Fruit fly (Drosophila melanogaster) Kc167 (cell line): Measurements from ENCODE around the gene CG15547.

Experiments
- h ChIP-seq: fragments of >200 bp; optimal IDR thresholded peaks from 3 replicates; lab custom pipeline; 2018; ENCODE audit warnings: missing external identifiers
- insv ChIP-seq: fragments of >200 bp; optimal IDR thresholded peaks from 3 replicates; lab custom pipeline; 2018; ENCODE audit warnings: missing external identifiers
- psq ChIP-seq: fragments of >200 bp; optimal IDR thresholded peaks from 2 replicates; lab custom pipeline; 2017; ENCODE audit warnings: missing external identifiers
- ttk ChIP-seq: sonication (Bioruptor generic); optimal IDR thresholded peaks from 2 replicates; lab custom pipeline; 2017; ENCODE audit warnings: missing external identifiers

DNA sequence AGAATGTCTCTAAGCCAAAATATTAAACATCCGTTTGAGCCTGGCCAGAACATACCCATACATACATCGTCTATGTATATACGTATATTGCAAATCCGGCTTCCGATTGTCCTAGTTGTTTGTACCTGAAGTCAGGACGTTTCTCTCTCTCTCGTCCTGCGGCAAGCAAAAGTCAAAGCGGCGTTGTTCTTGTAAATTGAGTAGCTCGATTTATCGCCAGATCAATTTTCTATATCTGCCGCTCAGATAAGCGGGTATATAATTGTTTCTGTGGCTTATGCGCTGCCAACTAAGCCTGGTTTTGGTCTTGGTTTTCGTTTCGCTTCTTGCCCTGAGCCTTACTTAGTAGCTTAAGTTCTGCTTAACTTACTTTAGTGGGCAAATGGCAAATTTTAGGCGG is 26.7 kb downstream of the CG15547 start:
- no peak for TF ChIP-seq psq (lab: Kevin White, UChicago)
- TF ChIP-seq ttk (lab: Kevin White, UChicago), result no peak
- TF ChIP-seq h (lab: Kevin White, UChicago), result no peak
- TF ChIP-seq insv, result no peak
